Fruit fly (Drosophila melanogaster) whole organism, embryonic: Measurements from ENCODE around the gene CG7963.
A peak's percentile ranks its signal among the peaks of the same experiment; 100 is the strongest.

Source experiments
- Bteb2 ChIP-seq: fragments of 200-800 bp; sonication (Bioruptor generic); optimal IDR thresholded peaks from 2 replicates; lab custom pipeline; 2016; ENCODE audit warnings: missing biosample characterization, missing genetic modification characterization
- CG10543 ChIP-seq: fragments of 200-800 bp; sonication (Bioruptor generic); optimal IDR thresholded peaks from 3 replicates; lab custom pipeline; 2017; ENCODE audit warnings: missing biosample characterization, mild to moderate bottlenecking, missing genetic modification characterization, moderate library complexity
- CG10979 ChIP-seq: fragments of 200-800 bp; sonication (Bioruptor generic); optimal IDR thresholded peaks from 2 replicates; lab custom pipeline; 2018; ENCODE audit warnings: missing biosample characterization, mild to moderate bottlenecking, missing genetic modification characterization, moderate library complexity
- CG11247 ChIP-seq: fragments of 200-800 bp; sonication (Bioruptor generic); IDR thresholded peaks from 2 replicates; pipeline ENCODE4 v1.3.6; 2022; ENCODE audit warnings: missing biosample characterization, missing genetic modification characterization
- CG13287 ChIP-seq: fragments of 200-800 bp; sonication (Bioruptor generic); IDR thresholded peaks from 2 replicates; pipeline ENCODE4 v1.3.6; 2022; ENCODE audit warnings: missing biosample characterization, missing genetic modification characterization; ENCODE audit not compliant: partially characterized antibody
- CG13775 ChIP-seq: fragments of 200-800 bp; sonication (Bioruptor generic); optimal IDR thresholded peaks from 3 replicates; lab custom pipeline; 2017; ENCODE audit warnings: missing biosample characterization, mild to moderate bottlenecking, missing genetic modification characterization
- CG14965 ChIP-seq: fragments of 200-800 bp; sonication (Bioruptor generic); optimal IDR thresholded peaks from 2 replicates; lab custom pipeline; 2016; ENCODE audit warnings: missing biosample characterization, missing genetic modification characterization, borderline replicate concordance
- CG17361 ChIP-seq: fragments of 200-800 bp; sonication (Bioruptor generic); IDR thresholded peaks from 3 replicates; pipeline ENCODE4 v1.3.6; 2022; ENCODE audit warnings: missing biosample characterization, missing genetic modification characterization
- CG17802 ChIP-seq: fragments of 200-800 bp; sonication (Bioruptor generic); optimal IDR thresholded peaks from 2 replicates; lab custom pipeline; 2018; ENCODE audit warnings: missing biosample characterization, mild to moderate bottlenecking, missing genetic modification characterization, moderate library complexity
- CG18262 ChIP-seq: fragments of 200-800 bp; optimal IDR thresholded peaks from 3 replicates; lab custom pipeline; 2019; ENCODE audit warnings: missing biosample characterization, mild to moderate bottlenecking, missing genetic modification characterization, moderate library complexity
- CG2120 ChIP-seq: fragments of 200-800 bp; sonication (Bioruptor generic); optimal IDR thresholded peaks from 3 replicates; lab custom pipeline; 2016; ENCODE audit warnings: missing biosample characterization, missing genetic modification characterization
- CG2678 ChIP-seq: fragments of 200-800 bp; sonication (Bioruptor generic); optimal IDR thresholded peaks from 3 replicates; lab custom pipeline; 2019; ENCODE audit warnings: missing biosample characterization, mild to moderate bottlenecking, missing genetic modification characterization, moderate library complexity
- CG32772 ChIP-seq: fragments of 200-800 bp; sonication (Bioruptor generic); IDR thresholded peaks from 2 replicates; pipeline ENCODE4 v1.3.6; 2022; ENCODE audit warnings: missing biosample characterization, missing genetic modification characterization
- CG4404 ChIP-seq: fragments of 200-800 bp; sonication (Bioruptor generic); IDR thresholded peaks from 2 replicates; pipeline ENCODE4 v1.3.6; 2022; ENCODE audit warnings: missing biosample characterization, missing genetic modification characterization
- CG6254 ChIP-seq: fragments of 200-800 bp; sonication (Bioruptor generic); optimal IDR thresholded peaks from 3 replicates; lab custom pipeline; 2017; ENCODE audit warnings: mild to moderate bottlenecking, missing biosample characterization, missing genetic modification reagents, missing genetic modification characterization
- CG7786 ChIP-seq: fragments of 200-800 bp; sonication (Bioruptor generic); optimal IDR thresholded peaks from 2 replicates; lab custom pipeline; 2016; ENCODE audit warnings: missing biosample characterization, missing genetic modification characterization
- CG7987 ChIP-seq: fragments of 200-800 bp; sonication (Bioruptor generic); optimal IDR thresholded peaks from 2 replicates; lab custom pipeline; 2018; ENCODE audit warnings: missing biosample characterization, mild to moderate bottlenecking, missing genetic modification characterization, moderate library complexity
- CG8478 ChIP-seq: fragments of >200 bp; optimal IDR thresholded peaks from 2 replicates; lab custom pipeline; 2018
- Dbx ChIP-seq: fragments of 200-800 bp; sonication (Bioruptor generic); IDR thresholded peaks from 3 replicates; pipeline ENCODE4 v1.3.6; 2022; ENCODE audit warnings: missing biosample characterization, missing genetic modification characterization
- Deaf1 ChIP-seq: fragments of 200-800 bp; optimal IDR thresholded peaks from 3 replicates; lab custom pipeline; 2019; ENCODE audit warnings: missing biosample characterization, mild to moderate bottlenecking, missing genetic modification characterization, moderate library complexity
- Dp ChIP-seq: fragments of 200-800 bp; sonication (Bioruptor generic); optimal IDR thresholded peaks from 2 replicates; lab custom pipeline; 2018; ENCODE audit warnings: missing biosample characterization, mild to moderate bottlenecking, missing genetic modification characterization, moderate library complexity
- E2f1 ChIP-seq: fragments of 200-800 bp; sonication (Bioruptor generic); IDR thresholded peaks from 2 replicates; pipeline ENCODE4 v1.3.6; 2022; ENCODE audit warnings: missing biosample characterization, missing genetic modification characterization
- Eip74EF ChIP-seq, 2 experiments: fragments of 200-800 bp in 1 of 2; fragments of >200 bp in 1 of 2; sonication (Bioruptor generic) in 1 of 2; optimal IDR thresholded peaks; 2 replicates each; lab custom pipeline; 2017 to 2019; ENCODE audit warnings: missing biosample characterization in 2 of 2, missing genetic modification characterization in 2 of 2, mild to moderate bottlenecking in 1 of 2, moderate library complexity in 1 of 2
- Ets97D ChIP-seq: fragments of 200-800 bp; sonication (Bioruptor generic); optimal IDR thresholded peaks from 3 replicates; lab custom pipeline; 2016; ENCODE audit warnings: missing biosample characterization, missing genetic modification characterization
- Fer1 ChIP-seq: fragments of 200-800 bp; sonication (Bioruptor generic); optimal IDR thresholded peaks from 2 replicates; lab custom pipeline; 2017; ENCODE audit warnings: missing biosample characterization, mild to moderate bottlenecking, missing genetic modification characterization
- Fer3 ChIP-seq: fragments of 200-800 bp; sonication (Bioruptor generic); optimal IDR thresholded peaks from 2 replicates; lab custom pipeline; 2018; ENCODE audit warnings: missing biosample characterization, mild to moderate bottlenecking, missing genetic modification characterization, moderate library complexity
- HLH4C ChIP-seq: fragments of 200-800 bp; sonication (Bioruptor generic); IDR thresholded peaks from 3 replicates; pipeline ENCODE4 v1.3.6; 2022; ENCODE audit warnings: missing biosample characterization, missing genetic modification characterization; ENCODE audit not compliant: partially characterized antibody
- Lhr ChIP-seq: fragments of 200-800 bp; sonication (Bioruptor generic); optimal IDR thresholded peaks from 3 replicates; lab custom pipeline; 2017; ENCODE audit warnings: mild to moderate bottlenecking, missing biosample characterization, missing genetic modification reagents, missing genetic modification characterization
- Neu2 ChIP-seq: fragments of 200-800 bp; sonication (Bioruptor generic); optimal IDR thresholded peaks from 3 replicates; lab custom pipeline; 2016; ENCODE audit warnings: missing biosample characterization, missing genetic modification characterization, borderline replicate concordance
- Nf-YA ChIP-seq: fragments of 200-800 bp; sonication (Bioruptor generic); IDR thresholded peaks from 2 replicates; pipeline ENCODE4 v1.3.6; 2022; ENCODE audit warnings: missing biosample characterization, missing genetic modification characterization
- Oli ChIP-seq: fragments of 200-800 bp; sonication (Bioruptor generic); optimal IDR thresholded peaks from 2 replicates; lab custom pipeline; 2018; ENCODE audit warnings: missing biosample characterization, mild to moderate bottlenecking, missing genetic modification characterization, moderate library complexity
- Pdp1 ChIP-seq, 2 experiments: fragments of 200-800 bp; sonication (Bioruptor generic); optimal IDR thresholded peaks; 3 replicates each; lab custom pipeline; 2016; ENCODE audit warnings: missing biosample characterization in 2 of 2, missing genetic modification characterization in 2 of 2, mild to moderate bottlenecking in 1 of 2, moderate library complexity in 1 of 2
- Rfx ChIP-seq: fragments of 200-800 bp; sonication (Bioruptor generic); IDR thresholded peaks from 2 replicates; pipeline ENCODE4 v1.3.6; 2022; ENCODE audit warnings: missing biosample characterization, missing genetic modification characterization
- Sry-β ChIP-seq: fragments of 200-800 bp; sonication (Bioruptor generic); optimal IDR thresholded peaks from 2 replicates; lab custom pipeline; 2018; ENCODE audit warnings: missing biosample characterization, mild to moderate bottlenecking, missing genetic modification characterization, moderate library complexity
- Sry-δ ChIP-seq: fragments of 200-800 bp; sonication (Bioruptor generic); optimal IDR thresholded peaks from 2 replicates; lab custom pipeline; 2016; ENCODE audit warnings: missing biosample characterization, missing genetic modification characterization
- ac ChIP-seq: fragments of 200-800 bp; sonication (Bioruptor generic); optimal IDR thresholded peaks from 3 replicates; lab custom pipeline; 2017; ENCODE audit warnings: missing biosample characterization, mild to moderate bottlenecking, missing genetic modification characterization
- ash1 ChIP-seq: fragments of 200-800 bp; sonication (Bioruptor generic); optimal IDR thresholded peaks from 2 replicates; lab custom pipeline; 2018; ENCODE audit warnings: missing biosample characterization, mild to moderate bottlenecking, missing genetic modification characterization
- cg ChIP-seq: fragments of 200-800 bp; sonication (Bioruptor generic); optimal IDR thresholded peaks from 3 replicates; lab custom pipeline; 2019; ENCODE audit warnings: missing biosample characterization, mild to moderate bottlenecking, missing genetic modification characterization, moderate library complexity
- chm ChIP-seq: fragments of 200-800 bp; sonication (Bioruptor generic); IDR thresholded peaks from 2 replicates; pipeline ENCODE4 v1.3.6; 2022; ENCODE audit warnings: missing biosample characterization, missing genetic modification characterization
- chn ChIP-seq: fragments of 200-800 bp; sonication (Bioruptor generic); optimal IDR thresholded peaks from 2 replicates; lab custom pipeline; 2016; ENCODE audit warnings: missing biosample characterization, missing genetic modification characterization
- dysf ChIP-seq: fragments of 200-800 bp; sonication (Bioruptor generic); IDR thresholded peaks from 3 replicates; pipeline ENCODE4 v1.3.6; 2022; ENCODE audit warnings: missing biosample characterization, missing genetic modification characterization
- eyg ChIP-seq: fragments of 200-800 bp; sonication (Bioruptor generic); optimal IDR thresholded peaks from 3 replicates; lab custom pipeline; 2016; ENCODE audit warnings: missing biosample characterization, missing genetic modification characterization
- fd102C ChIP-seq: fragments of 200-800 bp; sonication (Bioruptor generic); optimal IDR thresholded peaks from 2 replicates; lab custom pipeline; 2018; ENCODE audit warnings: missing biosample characterization, mild to moderate bottlenecking, missing genetic modification characterization, moderate library complexity
- lmd ChIP-seq: fragments of 200-800 bp; sonication (Bioruptor generic); IDR thresholded peaks from 2 replicates; pipeline ENCODE4 v1.3.6; 2022; ENCODE audit warnings: missing biosample characterization, missing genetic modification characterization
- mld ChIP-seq: fragments of 200-800 bp; sonication (Bioruptor generic); IDR thresholded peaks from 3 replicates; pipeline ENCODE4 v1.3.6; 2022; ENCODE audit warnings: missing biosample characterization, missing genetic modification characterization; ENCODE audit not compliant: partially characterized antibody
- peb ChIP-seq: fragments of 200-800 bp; sonication (Bioruptor generic); IDR thresholded peaks from 2 replicates; pipeline ENCODE4 v1.3.6; 2022; ENCODE audit warnings: missing biosample characterization, missing genetic modification characterization
- psq ChIP-seq: fragments of 200-800 bp; sonication (Bioruptor generic); optimal IDR thresholded peaks from 2 replicates; lab custom pipeline; 2017; ENCODE audit warnings: missing biosample characterization, missing genetic modification characterization
- ranshi ChIP-seq: fragments of 200-800 bp; sonication (Bioruptor generic); IDR thresholded peaks from 2 replicates; pipeline ENCODE4 v1.3.6; 2022; ENCODE audit warnings: missing biosample characterization, missing genetic modification characterization
- ro ChIP-seq: fragments of 200-800 bp; sonication (Bioruptor generic); IDR thresholded peaks from 2 replicates; pipeline ENCODE4 v1.3.6; 2022; ENCODE audit warnings: missing biosample characterization, missing genetic modification characterization
- so ChIP-seq: fragments of 200-800 bp; sonication (Bioruptor generic); IDR thresholded peaks from 3 replicates; pipeline ENCODE4 v1.3.6; 2022; ENCODE audit warnings: missing biosample characterization, missing genetic modification characterization

Gene CG7963

dm6 chr3R:8349449-8350115 lies 13.0 kb upstream of the CG7963 start, which contains the start of gene Atg13 (continued):
- TF ChIP-seq CG14965 (GFP tag; lab: Kevin White, UChicago) (no peak), Bteb2 (no peak), chm (GFP tag; lab: Robert Waterston, UW) (peak; percentile 70; the same call in 1 of the 2 replicates), mld (GFP tag; lab: Robert Waterston, UW) (peak; percentile 76; the same call in 2 of the 3 replicates), CG17361 (GFP tag; lab: Robert Waterston, UW) (peak; percentile 79), chn (GFP tag; lab: Kevin White, UChicago) (no peak), Fer3 (no peak), cg (GFP tag; lab: Kevin White, UChicago) (no peak), Lhr (GFP tag; lab: Kevin White, UChicago) (peak; percentile 5), CG8478 (lab: Kevin White, UChicago) (no peak), Dp (peak; percentile 51), ash1 (GFP tag; lab: Kevin White, UChicago) (no peak), so (no peak), CG18262 (peak; percentile 30), CG32772 (GFP tag; lab: Robert Waterston, UW) (no peak), ro (GFP tag; lab: Robert Waterston, UW) (no peak), Pdp1 (GFP tag; optimal IDR thresholded peaks at IDR 0.05; lab: Kevin White, UChicago) (peak in 1 of 2 experiments; percentile 9), Eip74EF (GFP tag; optimal IDR thresholded peaks at IDR 0.05; lab: Kevin White, UChicago) (peak; percentile 49 to 64), Sry-β (GFP tag; lab: Kevin White, UChicago) (peak; percentile 11), HLH4C (GFP tag; lab: Robert Waterston, UW) (peak; percentile 69), Oli (no peak), CG7987 (GFP tag; lab: Kevin White, UChicago) (no peak), CG2678 (tag; lab: Kevin White, UChicago) (no peak), CG4404 (GFP tag; lab: Robert Waterston, UW) (no peak), Deaf1 (no peak), E2f1 (GFP tag; lab: Robert Waterston, UW) (no peak), ranshi (GFP tag; lab: Robert Waterston, UW) (no peak), CG7786 (GFP tag; lab: Kevin White, UChicago) (no peak), CG13775 (GFP tag; lab: Kevin White, UChicago) (peak; percentile 50), CG13287 (GFP tag; lab: Robert Waterston, UW) (peak; percentile 72), dysf (GFP tag; lab: Robert Waterston, UW) (peak; percentile 27; the same call in 1 of the 3 replicates), psq (no peak), CG11247 (GFP tag; lab: Robert Waterston, UW) (no peak), CG2120 (GFP tag; lab: Kevin White, UChicago) (peak; percentile 46), Fer1 (GFP tag; lab: Kevin White, UChicago) (peak; percentile 12), Sry-δ (peak; percentile 83), Nf-YA (no peak), Ets97D (GFP tag; lab: Kevin White, UChicago) (peak; percentile 44), CG10543 (no peak), CG10979 (tag; lab: Kevin White, UChicago) (no peak), fd102C (no peak), CG6254 (GFP tag; lab: Kevin White, UChicago) (no peak), peb (GFP tag; lab: Robert Waterston, UW) (no peak), Dbx (no peak), CG17802 (tag; lab: Kevin White, UChicago) (peak; percentile 59), Neu2 (GFP tag; lab: Kevin White, UChicago) (no peak), eyg (GFP tag; lab: Kevin White, UChicago) (no peak), lmd (GFP tag; lab: Robert Waterston, UW) (no peak), ac (GFP tag; lab: Kevin White, UChicago) (no peak), Rfx (GFP tag; lab: Robert Waterston, UW) (peak; percentile 37)
